Worm (Caenorhabditis elegans) whole organism, L2 larva: Measurements from ENCODE around the gene srh-68.

Experiments
- blmp-1 ChIP-seq: sonication (generic microtip); optimal IDR thresholded peaks from 2 replicates; lab custom pipeline; 2017; ENCODE audit warnings: missing genetic modification characterization, mild to moderate bottlenecking, missing compliant biosample characterization, antibody characterized with exemption, moderate library complexity; ENCODE audit not compliant: insufficient read depth
- dmd-4 ChIP-seq: sonication (generic microtip); optimal IDR thresholded peaks from 2 replicates; lab custom pipeline; 2017; ENCODE audit warnings: missing biosample characterization, missing genetic modification characterization
- fos-1 ChIP-seq: fragments of 150-350 bp; optimal IDR thresholded peaks from 2 replicates; lab custom pipeline; 2014; ENCODE audit warnings: missing biosample characterization, missing genetic modification characterization
- lin-13 ChIP-seq: fragments of 150-350 bp; optimal IDR thresholded peaks from 2 replicates; lab custom pipeline; 2014; ENCODE audit warnings: missing biosample characterization, missing genetic modification reagents, missing genetic modification characterization
- mbf-1 ChIP-seq: sonication (generic microtip); optimal IDR thresholded peaks from 2 replicates; lab custom pipeline; 2017; ENCODE audit warnings: missing biosample characterization, missing genetic modification characterization
- nhr-10 ChIP-seq: sonication (generic microtip); optimal IDR thresholded peaks from 2 replicates; lab custom pipeline; 2017; ENCODE audit warnings: missing biosample characterization, missing genetic modification characterization
- nhr-11 ChIP-seq: fragments of 150-350 bp; optimal IDR thresholded peaks from 2 replicates; lab custom pipeline; 2014; ENCODE audit warnings: missing biosample characterization, missing genetic modification characterization
- skn-1 ChIP-seq: sonication (generic microtip); optimal IDR thresholded peaks from 2 replicates; lab custom pipeline; 2017; ENCODE audit warnings: missing biosample characterization, missing genetic modification characterization
- unc-62 ChIP-seq: fragments of 150-350 bp; optimal IDR thresholded peaks from 2 replicates; lab custom pipeline; 2014; ENCODE audit warnings: missing biosample characterization, missing genetic modification reagents, missing genetic modification characterization
- ztf-11 ChIP-seq: sonication (generic microtip); optimal IDR thresholded peaks from 2 replicates; lab custom pipeline; 2017; ENCODE audit warnings: missing biosample characterization, missing genetic modification characterization
- ztf-4 ChIP-seq: fragments of 150-350 bp; optimal IDR thresholded peaks from 2 replicates; lab custom pipeline; 2014; ENCODE audit warnings: missing biosample characterization, missing genetic modification characterization

ce11 chrII:12494067-12494477, 13.1 kb upstream of the srh-68 start:
- TF ChIP-seq lin-13 (GFP tag; lab: Kevin White, UChicago) (no peak), unc-62 (GFP tag; lab: Kevin White, UChicago) (no peak), ztf-4 (tag; lab: Kevin White, UChicago) (no peak), blmp-1 (no peak), nhr-11 (tag; lab: Kevin White, UChicago) (no peak), ztf-11 (tag; lab: Kevin White, UChicago) (no peak), nhr-10 (tag; lab: Kevin White, UChicago) (no peak), dmd-4 (tag; lab: Kevin White, UChicago) (no peak), fos-1 (tag; lab: Kevin White, UChicago) (no peak), skn-1 (tag; lab: Kevin White, UChicago) (no peak), mbf-1 (tag; lab: Kevin White, UChicago) (no peak)
